Fruit fly (Drosophila melanogaster): Measurements from ENCODE around the gene Rcd-1.

The Rcd-1 gene

DNA sequence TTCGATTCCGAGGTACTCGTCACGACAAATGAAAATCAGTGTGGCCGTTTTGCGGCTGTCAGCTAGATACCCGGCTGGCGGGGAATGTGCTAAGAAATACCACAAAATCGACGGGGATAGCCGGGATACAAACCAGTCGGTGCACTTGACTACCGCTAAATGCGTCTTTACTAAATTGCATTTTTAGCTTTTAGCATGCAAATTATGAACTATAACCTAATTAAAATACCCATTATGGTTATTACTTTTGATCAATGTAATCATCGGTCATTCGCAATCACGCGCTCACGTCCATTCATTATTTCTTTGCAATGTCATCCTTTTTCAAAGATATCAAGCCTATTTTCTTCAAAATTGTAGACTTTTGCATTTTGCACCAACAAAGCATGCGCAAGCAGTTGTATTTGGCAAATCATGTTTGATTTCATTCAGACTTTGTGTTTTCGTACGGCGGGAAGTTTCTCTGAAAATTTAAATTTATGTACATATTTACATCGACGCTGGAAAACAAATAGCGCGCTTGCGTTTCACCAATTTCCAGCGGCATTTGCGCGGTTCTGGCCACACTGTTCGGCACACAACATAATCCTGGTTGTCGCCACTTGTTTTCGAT is at the start of gene Rcd-1:
Rcd-1 (plus strand) TSS at position 440 of the 613 bp plus-strand sequence.
- no peak for TF ChIP-seq noc (tag; optimal IDR thresholded peaks at IDR 0.05)

DNA sequence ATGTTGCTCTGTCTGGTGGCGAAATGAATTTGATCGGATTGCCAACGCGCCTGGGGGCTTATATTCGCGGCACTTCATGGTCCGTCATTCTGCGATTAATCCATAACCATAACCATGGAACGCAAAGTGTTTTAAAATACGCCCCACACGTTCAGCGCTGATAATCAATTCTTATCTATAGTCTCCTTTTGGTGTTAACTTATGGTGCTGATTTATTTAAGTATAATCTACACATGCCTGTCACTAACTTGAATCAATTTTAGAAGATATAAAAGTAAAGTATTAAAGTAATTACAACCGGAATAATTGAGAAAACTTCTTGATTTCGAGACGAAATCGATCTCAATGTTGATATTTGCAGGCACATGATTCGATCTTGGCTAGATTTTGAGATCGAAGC is 48.5 kb upstream of the Rcd-1 start, which contains the start of gene CG14219:
CG14219 (minus strand) TSS at position 101 of the 400 bp plus-strand sequence.
- no peak for TF ChIP-seq noc (tag; optimal IDR thresholded peaks at IDR 0.05)

DNA sequence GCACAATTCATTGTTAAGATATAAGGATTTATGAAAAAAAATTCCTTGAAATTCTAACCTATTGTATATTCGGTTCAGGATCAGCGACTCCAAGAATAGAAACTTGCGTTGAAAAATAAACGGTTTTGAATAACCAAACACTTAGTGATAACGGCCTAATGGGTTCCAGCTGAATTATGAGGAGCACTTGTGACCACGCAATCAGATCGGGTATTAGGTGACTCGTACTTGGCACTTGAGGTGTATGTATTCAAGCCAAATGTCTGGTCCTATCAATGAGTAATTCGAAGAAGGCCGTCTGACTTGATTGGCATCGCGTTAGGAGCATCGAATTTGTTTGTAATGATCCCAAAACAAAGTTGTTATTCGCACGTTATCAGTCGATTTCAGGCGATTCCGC is 48.0 kb upstream of the Rcd-1 start:
- no peak for TF ChIP-seq noc (tag; optimal IDR thresholded peaks at IDR 0.05)

DNA sequence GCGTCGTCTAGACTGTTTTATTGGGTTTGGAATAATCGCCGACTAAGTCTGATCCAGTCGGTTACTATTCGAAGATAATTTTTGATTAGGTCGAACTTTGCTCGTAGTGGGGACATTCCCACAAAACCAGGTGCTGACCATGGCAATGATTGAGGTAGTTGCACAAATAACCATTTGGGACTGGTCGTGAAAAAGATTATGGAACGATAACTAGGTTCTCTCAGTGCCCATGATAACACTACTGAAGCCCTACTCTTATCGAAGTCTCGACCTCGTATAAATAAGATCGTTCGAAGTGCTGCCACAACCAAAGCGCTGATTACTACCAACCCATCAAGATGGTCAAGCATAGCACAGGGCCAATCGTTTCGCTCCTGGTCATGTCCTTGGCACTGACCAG is 46.3 kb upstream of the Rcd-1 start, which contains the start of gene CG14205:
CG14205 (plus strand) TSS at position 301 of the 400 bp plus-strand sequence.
- TF ChIP-seq noc (tag; optimal IDR thresholded peaks at IDR 0.05): no peak

DNA sequence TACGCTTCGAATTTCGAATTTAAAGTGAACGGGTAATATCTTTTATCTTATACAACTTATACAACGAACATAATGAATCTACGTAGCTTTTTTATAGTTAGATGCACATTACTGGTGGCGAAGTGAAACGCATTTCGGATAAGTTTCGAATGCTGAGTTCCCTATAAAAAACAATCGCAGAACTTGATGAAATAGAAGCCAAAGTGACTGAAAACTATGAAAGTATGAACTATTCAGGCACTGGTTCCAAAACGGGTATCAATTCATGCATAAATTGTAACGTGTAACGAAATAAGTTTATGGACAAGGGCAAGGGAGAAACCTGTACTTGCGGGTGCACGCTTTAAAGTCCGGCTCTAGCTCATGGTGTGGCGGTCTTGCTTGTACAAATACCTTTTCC is 42.7 kb upstream of the Rcd-1 start:
- no peak for TF ChIP-seq noc (tag; optimal IDR thresholded peaks at IDR 0.05)

DNA sequence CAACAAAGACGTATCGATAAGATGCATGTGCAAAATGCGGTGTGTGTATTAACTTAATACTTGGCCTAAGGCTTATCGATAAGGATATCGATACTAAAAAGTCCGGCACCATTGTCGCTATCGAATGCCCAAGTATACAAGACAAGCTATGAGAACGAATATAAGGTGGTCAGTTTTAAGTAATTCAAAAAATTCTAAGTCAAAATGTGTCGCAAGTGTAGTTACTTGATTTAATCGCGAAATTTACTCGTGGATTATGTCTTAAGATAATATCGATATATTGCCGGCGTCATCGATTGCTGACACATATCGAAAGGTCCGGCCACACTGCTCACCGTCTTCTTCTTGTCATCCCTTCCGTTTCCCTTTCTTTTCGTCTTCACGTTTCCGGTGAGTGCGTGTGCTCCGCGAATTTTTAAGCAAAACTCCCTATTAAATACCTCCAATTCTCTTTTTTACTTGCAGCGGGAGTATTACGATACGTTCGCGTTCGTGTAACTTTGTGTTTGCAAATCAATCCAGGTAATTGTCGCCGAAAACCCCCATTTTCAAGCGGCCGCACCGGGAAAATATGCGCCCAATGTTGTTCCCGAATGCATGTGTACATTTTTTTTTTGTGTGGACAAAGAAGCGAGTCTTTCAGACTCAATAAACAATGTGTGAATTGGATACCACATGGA is 40.7 kb upstream of the Rcd-1 start, which contains the start of gene RpS10b:
RpS10b (plus strand) TSS at position 348 of the 680 bp plus-strand sequence.
- peak; percentile 74 for TF ChIP-seq noc (tag; optimal IDR thresholded peaks at IDR 0.05)

DNA sequence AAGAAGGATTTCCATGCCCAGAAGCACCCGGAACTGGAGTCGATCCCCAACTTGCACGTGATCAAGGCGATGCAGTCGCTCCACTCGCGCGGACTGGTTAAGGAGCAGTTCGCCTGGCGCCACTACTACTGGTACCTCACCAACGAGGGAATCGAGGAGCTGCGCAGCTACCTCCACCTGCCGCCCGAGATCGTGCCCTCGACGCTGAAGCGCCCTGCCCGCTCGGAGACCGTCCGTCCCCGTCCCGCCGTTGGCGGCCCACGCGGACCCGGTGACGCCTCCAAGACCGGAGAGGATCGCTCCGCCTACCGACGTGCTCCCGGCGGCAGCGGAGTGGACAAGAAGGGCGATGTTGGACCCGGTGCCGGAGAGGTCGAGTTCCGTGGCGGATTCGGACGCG is 40.1 kb upstream of the Rcd-1 start:
- no peak for TF ChIP-seq noc (tag; optimal IDR thresholded peaks at IDR 0.05)

DNA sequence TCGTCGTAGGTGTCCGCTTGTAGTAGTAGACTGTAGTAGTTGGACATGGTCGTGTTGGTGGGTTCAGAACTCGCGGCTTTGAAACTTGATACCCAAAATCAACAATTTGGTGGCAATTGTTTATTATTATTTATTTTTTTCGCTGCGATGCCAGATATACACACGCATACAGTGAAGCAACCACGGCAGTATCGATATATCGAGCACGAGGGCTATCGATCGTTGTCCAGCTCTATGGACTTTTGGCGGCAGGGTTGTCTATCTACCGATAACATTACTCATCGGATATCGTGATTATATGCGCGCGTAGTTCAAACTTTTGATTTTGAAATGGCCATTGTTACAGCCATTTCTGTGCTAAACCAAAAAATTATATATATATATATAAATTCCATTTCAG is 36.9 kb upstream of the Rcd-1 start, which contains the start of gene CG14220:
CG14220 (minus strand) TSS at position 208 of the 400 bp plus-strand sequence.
- no peak for TF ChIP-seq noc (tag; optimal IDR thresholded peaks at IDR 0.05)

DNA sequence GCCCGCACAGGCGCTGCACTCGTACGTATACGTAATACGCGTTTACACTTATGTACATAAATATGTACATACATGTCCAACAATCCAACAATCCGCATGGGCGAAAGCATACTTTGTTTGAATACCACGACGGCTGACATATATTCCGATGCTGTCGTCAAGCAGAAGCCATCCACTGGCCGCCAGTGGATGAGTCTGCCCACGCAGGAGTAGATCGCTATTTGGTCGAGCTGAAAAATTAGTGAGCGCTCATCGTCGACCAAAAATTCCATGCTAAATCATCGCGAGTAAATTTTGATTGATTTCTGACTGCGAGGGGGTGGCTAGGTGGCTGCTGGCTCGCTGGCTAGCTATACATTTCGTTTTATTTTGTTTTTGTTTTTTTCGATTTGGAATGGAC is 36.1 kb upstream of the Rcd-1 start:
- no peak for TF ChIP-seq noc (tag; optimal IDR thresholded peaks at IDR 0.05)

DNA sequence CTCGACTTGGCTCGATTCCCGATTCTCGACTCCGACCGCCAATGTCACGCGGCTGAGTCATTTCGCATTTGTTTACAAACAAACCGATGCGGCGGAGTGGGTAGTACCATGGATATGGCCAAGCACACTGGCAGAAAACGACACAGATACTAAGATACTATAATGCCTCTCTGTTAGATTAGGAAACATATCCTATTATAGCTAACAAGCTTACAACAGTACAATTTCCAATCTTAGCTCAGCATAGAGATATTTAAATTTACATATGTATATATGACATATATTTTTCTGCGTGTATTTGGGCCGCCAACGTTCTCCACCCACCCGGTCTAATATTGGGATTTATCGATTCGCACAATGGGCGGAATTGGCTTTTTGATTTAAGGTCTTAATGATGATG is 34.6 kb upstream of the Rcd-1 start:
- TF ChIP-seq noc (tag; optimal IDR thresholded peaks at IDR 0.05): peak; percentile 66

DNA sequence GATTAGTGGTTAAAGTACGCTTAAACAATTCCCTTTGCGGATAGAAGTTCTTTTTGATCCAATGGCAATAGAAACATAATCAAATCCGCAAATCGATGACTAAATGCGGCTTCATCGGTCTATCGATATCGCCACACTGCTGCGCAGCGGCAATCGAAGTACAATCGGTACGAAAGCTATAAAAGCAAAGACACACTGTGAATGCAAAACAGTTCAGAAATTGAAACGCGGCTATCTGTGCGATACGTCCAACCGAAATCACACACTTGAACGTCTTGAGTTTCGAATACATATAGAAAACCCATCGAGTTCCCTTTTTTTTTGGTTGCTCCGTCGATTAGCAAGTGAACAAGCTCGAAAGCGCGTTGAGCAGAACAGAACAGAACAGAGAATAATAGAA is 33.6 kb upstream of the Rcd-1 start, which contains the start of gene CG14207:
CG14207 (plus strand) TSS at position 203 of the 400 bp plus-strand sequence.
- TF ChIP-seq noc (tag; optimal IDR thresholded peaks at IDR 0.05): peak; percentile 44

DNA sequence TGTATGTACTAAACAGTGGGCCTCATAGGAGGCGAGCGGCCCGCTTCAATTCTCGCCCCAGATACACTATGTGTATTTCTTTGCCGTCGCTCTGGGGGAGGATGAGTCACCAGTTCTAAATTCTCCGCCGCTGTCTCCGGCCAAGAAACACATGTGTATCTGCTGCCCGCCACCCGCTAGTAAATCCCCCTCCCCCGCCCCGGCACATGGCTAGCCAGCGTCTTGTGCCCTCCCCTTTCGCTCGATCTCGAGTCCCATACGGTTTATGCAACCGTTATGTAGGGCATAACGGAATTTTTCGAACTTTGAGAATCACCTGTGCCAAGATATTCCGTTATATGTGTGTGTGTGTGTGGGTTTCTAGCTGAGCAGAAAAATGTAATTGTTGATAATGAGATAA is 32.7 kb upstream of the Rcd-1 start:
- TF ChIP-seq noc (tag; optimal IDR thresholded peaks at IDR 0.05): no peak

DNA sequence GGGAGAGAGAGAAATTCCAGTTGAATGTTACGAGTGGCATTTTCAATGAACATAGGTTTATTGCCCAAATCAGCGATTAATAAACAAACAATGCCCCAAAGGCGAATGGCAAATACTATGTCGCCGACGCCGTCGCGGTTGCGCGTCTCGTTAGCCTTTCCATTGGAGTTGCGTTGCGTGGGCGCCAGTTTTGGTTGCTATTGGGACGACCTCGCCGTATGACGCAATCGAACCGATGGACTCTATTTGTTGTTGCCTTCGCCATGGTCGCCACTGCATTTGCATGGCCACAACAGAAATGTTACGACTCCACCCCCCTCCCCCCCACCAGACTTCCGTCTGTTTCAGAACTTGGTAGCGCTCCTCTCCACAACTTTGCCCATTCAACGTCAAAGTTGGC is 32.0 kb upstream of the Rcd-1 start:
- TF ChIP-seq noc (tag; optimal IDR thresholded peaks at IDR 0.05): no peak

DNA sequence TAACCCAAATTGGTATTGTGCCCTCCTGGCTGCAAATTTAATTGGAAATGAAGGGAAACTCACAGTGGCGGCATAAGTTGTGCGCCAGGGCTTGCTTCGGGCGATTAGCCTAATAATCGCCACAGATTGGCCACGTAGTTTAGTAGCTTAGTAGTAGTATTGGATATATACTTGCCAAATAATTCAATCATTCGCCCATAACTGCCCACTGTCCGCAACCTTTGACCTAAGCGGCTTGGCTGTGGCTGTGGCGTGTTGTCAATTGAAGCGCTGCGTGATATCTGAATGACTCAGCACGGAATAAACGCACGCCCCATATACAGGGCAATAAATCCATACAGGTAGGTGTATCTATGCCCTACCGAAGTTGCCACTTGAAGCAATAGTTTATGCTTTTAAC is 31.6 kb upstream of the Rcd-1 start:
- TF ChIP-seq noc (tag; optimal IDR thresholded peaks at IDR 0.05): no peak

DNA sequence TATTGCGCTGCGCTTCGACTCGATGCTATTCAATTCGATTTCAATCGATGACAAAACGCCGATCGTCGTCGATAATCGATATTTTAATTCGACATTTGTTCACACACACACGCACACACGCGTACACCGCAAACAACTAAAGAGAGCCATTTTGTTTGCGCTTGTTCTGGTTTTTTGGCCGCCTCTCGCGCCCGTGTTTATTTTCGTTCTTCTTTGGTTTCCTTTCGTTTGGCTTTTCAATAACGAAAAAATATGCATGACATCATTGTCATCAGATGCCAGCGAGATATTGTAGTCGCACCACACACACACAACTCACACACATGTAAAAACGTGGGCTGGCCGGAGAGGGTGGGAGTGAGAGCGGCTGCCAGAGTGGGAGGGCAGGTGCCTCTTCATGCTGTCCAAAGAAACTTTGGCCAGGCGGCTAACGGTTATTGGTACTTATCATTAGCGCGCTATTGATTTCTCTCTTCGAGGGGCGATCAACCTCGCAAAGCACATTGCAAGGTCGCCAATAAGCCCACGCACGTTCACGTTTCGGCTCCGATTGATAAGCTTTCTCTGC is 30.4 kb upstream of the Rcd-1 start:
- TF ChIP-seq noc (tag; optimal IDR thresholded peaks at IDR 0.05): peak; percentile 57

DNA sequence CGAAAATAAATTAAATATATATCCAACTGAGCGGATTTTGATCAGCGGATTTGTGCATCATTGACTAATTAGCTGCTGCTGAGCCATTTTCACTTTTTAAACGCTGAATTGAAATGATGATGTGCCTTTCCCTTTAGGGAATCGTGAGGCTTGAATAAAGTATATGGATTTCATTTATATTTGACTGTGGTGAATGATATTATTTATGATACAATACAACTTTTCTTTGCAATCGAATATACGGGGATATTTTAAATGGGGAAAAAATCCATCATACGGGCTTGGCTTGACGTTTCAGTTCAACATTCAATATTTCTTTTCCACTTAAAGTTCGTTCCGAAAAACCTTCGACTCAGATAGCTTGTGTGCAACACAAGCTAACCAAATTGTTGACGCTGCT is 27.3 kb upstream of the Rcd-1 start, which contains the start of the genes Shawn and Tyler:
Shawn (plus strand) TSS at position 301 of the 400 bp plus-strand sequence.
Tyler (plus strand) TSS at position 301 of the 400 bp plus-strand sequence.
- no peak for TF ChIP-seq noc (tag; optimal IDR thresholded peaks at IDR 0.05)

DNA sequence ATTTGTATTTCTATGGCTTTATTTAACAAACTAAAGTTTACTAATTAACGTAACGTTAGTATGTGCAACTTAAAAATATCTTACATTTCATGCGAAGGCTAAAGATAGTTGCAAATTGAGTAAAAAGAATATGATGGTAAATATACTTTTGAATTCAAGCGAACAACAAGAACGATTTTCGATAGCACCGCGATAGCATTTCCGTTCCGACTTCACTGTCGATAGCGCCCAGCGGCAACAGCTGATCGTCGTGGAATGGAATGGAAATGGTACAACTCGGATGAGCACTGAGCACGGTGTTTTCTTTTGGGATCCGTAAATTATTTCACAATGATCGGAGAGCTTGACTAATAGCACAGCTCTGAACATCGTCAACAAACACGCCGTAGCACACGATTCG is 25.1 kb upstream of the Rcd-1 start:
- TF ChIP-seq noc (tag; optimal IDR thresholded peaks at IDR 0.05): no peak
